Fruit fly (Drosophila melanogaster) whole organism, embryonic: ENCODE results near the gene COX7AL.
A peak's percentile ranks its signal among the peaks of the same experiment; 100 is the strongest.

Experiments used
- Awh ChIP-seq: fragments of 200-800 bp; sonication (Bioruptor generic); IDR thresholded peaks from 2 replicates; pipeline ENCODE4, ENCODE4 v1.3.6; 2022; ENCODE audit warnings: missing biosample characterization, missing genetic modification characterization
- Bteb2 ChIP-seq: fragments of 200-800 bp; sonication (Bioruptor generic); optimal IDR thresholded peaks from 2 replicates; lab custom pipeline; 2016; ENCODE audit warnings: missing biosample characterization, missing genetic modification characterization
- CG10543 ChIP-seq: fragments of 200-800 bp; sonication (Bioruptor generic); optimal IDR thresholded peaks from 3 replicates; lab custom pipeline; 2017; ENCODE audit warnings: missing biosample characterization, mild to moderate bottlenecking, missing genetic modification characterization, moderate library complexity
- CG11398 ChIP-seq: fragments of 200-800 bp; sonication (Bioruptor generic); optimal IDR thresholded peaks from 2 replicates; lab custom pipeline; 2016; ENCODE audit warnings: missing biosample characterization, missing genetic modification characterization
- CG12299 ChIP-seq: fragments of 200-800 bp; sonication (Bioruptor generic); optimal IDR thresholded peaks from 2 replicates; lab custom pipeline; 2018; ENCODE audit warnings: missing biosample characterization, mild to moderate bottlenecking, missing genetic modification characterization
- CG12942 ChIP-seq: fragments of 200-800 bp; sonication (Bioruptor generic); optimal IDR thresholded peaks from 3 replicates; lab custom pipeline; 2016; ENCODE audit warnings: missing biosample characterization, missing genetic modification characterization
- CG13775 ChIP-seq: fragments of 200-800 bp; sonication (Bioruptor generic); optimal IDR thresholded peaks from 3 replicates; lab custom pipeline; 2017; ENCODE audit warnings: missing biosample characterization, mild to moderate bottlenecking, missing genetic modification characterization
- CG14710 ChIP-seq: fragments of 200-800 bp; sonication (Bioruptor generic); optimal IDR thresholded peaks from 3 replicates; lab custom pipeline; 2019; ENCODE audit warnings: missing biosample characterization, mild to moderate bottlenecking, missing genetic modification characterization, moderate library complexity
- CG16813 ChIP-seq: fragments of 200-800 bp; sonication (Bioruptor generic); IDR thresholded peaks from 3 replicates; pipeline ENCODE4 v1.3.6; 2022; ENCODE audit warnings: missing biosample characterization, missing genetic modification characterization; ENCODE audit not compliant: partially characterized antibody
- CG17359 ChIP-seq: fragments of 200-800 bp; sonication (Bioruptor generic); optimal IDR thresholded peaks from 3 replicates; lab custom pipeline; 2018; ENCODE audit warnings: missing biosample characterization, mild to moderate bottlenecking, missing genetic modification characterization, moderate library complexity
- CG18476 ChIP-seq: fragments of 200-800 bp; sonication (Bioruptor generic); optimal IDR thresholded peaks from 2 replicates; lab custom pipeline; 2016; ENCODE audit warnings: missing biosample characterization, mild to moderate bottlenecking, missing genetic modification characterization
- CG32772 ChIP-seq: fragments of 200-800 bp; sonication (Bioruptor generic); IDR thresholded peaks from 2 replicates; pipeline ENCODE4 v1.3.6; 2022; ENCODE audit warnings: missing biosample characterization, missing genetic modification characterization
- CG34224 ChIP-seq: fragments of 200-800 bp; sonication (Bioruptor generic); IDR thresholded peaks from 3 replicates; pipeline ENCODE4 v1.3.6; 2022; ENCODE audit warnings: missing biosample characterization, missing genetic modification characterization; ENCODE audit not compliant: partially characterized antibody
- CG34376 ChIP-seq: fragments of 200-800 bp; sonication (Bioruptor generic); optimal IDR thresholded peaks from 2 replicates; lab custom pipeline; 2018; ENCODE audit warnings: missing biosample characterization, mild to moderate bottlenecking, missing genetic modification characterization
- CG42726 ChIP-seq: fragments of 200-800 bp; sonication (Bioruptor generic); IDR thresholded peaks from 2 replicates; pipeline ENCODE4 v1.3.6; 2022; ENCODE audit warnings: missing biosample characterization, missing genetic modification characterization; ENCODE audit not compliant: partially characterized antibody
- CG4424 ChIP-seq: fragments of 200-800 bp; sonication (Bioruptor generic); optimal IDR thresholded peaks from 3 replicates; lab custom pipeline; 2016; ENCODE audit warnings: missing biosample characterization, missing genetic modification characterization
- CG4854 ChIP-seq: fragments of 200-800 bp; sonication (Bioruptor generic); optimal IDR thresholded peaks from 2 replicates; lab custom pipeline; 2016; ENCODE audit warnings: missing biosample characterization, missing genetic modification characterization, inconsistent platforms
- CG9817 ChIP-seq: fragments of 200-800 bp; sonication (Bioruptor generic); optimal IDR thresholded peaks from 2 replicates; lab custom pipeline; 2018; ENCODE audit warnings: missing biosample characterization, mild to moderate bottlenecking, missing genetic modification characterization, moderate library complexity
- CTCF ChIP-seq: fragments of 200-800 bp; sonication (Bioruptor generic); optimal IDR thresholded peaks from 2 replicates; lab custom pipeline; 2017; ENCODE audit warnings: missing biosample characterization, mild to moderate bottlenecking, missing genetic modification characterization, moderate library complexity
- Camta ChIP-seq: fragments of 200-800 bp; sonication (Bioruptor generic); optimal IDR thresholded peaks from 2 replicates; lab custom pipeline; 2016; ENCODE audit warnings: missing biosample characterization, missing genetic modification characterization
- Deaf1 ChIP-seq: fragments of 200-800 bp; optimal IDR thresholded peaks from 3 replicates; lab custom pipeline; 2019; ENCODE audit warnings: missing biosample characterization, mild to moderate bottlenecking, missing genetic modification characterization, moderate library complexity
- Dp ChIP-seq: fragments of 200-800 bp; sonication (Bioruptor generic); optimal IDR thresholded peaks from 2 replicates; lab custom pipeline; 2018; ENCODE audit warnings: missing biosample characterization, mild to moderate bottlenecking, missing genetic modification characterization, moderate library complexity
- Gsc ChIP-seq: fragments of 200-800 bp; sonication (Bioruptor generic); IDR thresholded peaks from 2 replicates; pipeline ENCODE4 v1.3.6; 2022; ENCODE audit warnings: missing biosample characterization, missing genetic modification characterization
- H2.0 ChIP-seq: fragments of 200-800 bp; sonication (Bioruptor generic); IDR thresholded peaks from 2 replicates; pipeline ENCODE4 v1.3.6; 2022; ENCODE audit warnings: missing biosample characterization, missing genetic modification characterization
- HLH3B ChIP-seq: fragments of 200-800 bp; sonication (Bioruptor generic); IDR thresholded peaks from 2 replicates; pipeline ENCODE4 v1.3.6; 2022; ENCODE audit warnings: missing biosample characterization, missing genetic modification characterization
- HmgD ChIP-seq: fragments of 200-800 bp; sonication (Bioruptor generic); optimal IDR thresholded peaks from 3 replicates; lab custom pipeline; 2016; ENCODE audit warnings: missing biosample characterization, missing genetic modification characterization
- Hr78 ChIP-seq, 2 experiments: fragments of 200-800 bp in 1 of 2; fragments of >200 bp in 1 of 2; sonication (Bioruptor generic) in 1 of 2; optimal IDR thresholded peaks; 2 replicates each; lab custom pipeline; 2017 to 2019; ENCODE audit warnings: missing biosample characterization in 2 of 2, missing genetic modification characterization in 2 of 2, mild to moderate bottlenecking in 1 of 2, moderate library complexity in 1 of 2
- Lpt ChIP-seq: fragments of >200 bp; optimal IDR thresholded peaks from 2 replicates; lab custom pipeline; 2018; ENCODE audit warnings: missing biosample characterization, missing genetic modification characterization
- MBD-R2 ChIP-seq: fragments of 200-800 bp; sonication (Bioruptor generic); IDR thresholded peaks from 2 replicates; pipeline ENCODE4 v1.3.6; 2022; ENCODE audit warnings: missing biosample characterization, missing genetic modification characterization
- Nf-YB ChIP-seq: fragments of 200-800 bp; sonication (Bioruptor generic); optimal IDR thresholded peaks from 3 replicates; lab custom pipeline; 2019; ENCODE audit warnings: missing biosample characterization, mild to moderate bottlenecking, missing genetic modification characterization, moderate library complexity
- Nf-YC ChIP-seq: fragments of 200-800 bp; optimal IDR thresholded peaks from 3 replicates; lab custom pipeline; 2019; ENCODE audit warnings: missing biosample characterization, mild to moderate bottlenecking, missing genetic modification characterization, moderate library complexity
- Six4 ChIP-seq: fragments of 200-800 bp; sonication (Bioruptor generic); optimal IDR thresholded peaks from 2 replicates; lab custom pipeline; 2016; ENCODE audit warnings: missing biosample characterization, missing genetic modification characterization
- Sox102F ChIP-seq: fragments of 200-800 bp; sonication (Bioruptor generic); optimal IDR thresholded peaks from 2 replicates; lab custom pipeline; 2018; ENCODE audit warnings: missing biosample characterization, mild to moderate bottlenecking, missing genetic modification characterization, moderate library complexity
- Tbp ChIP-seq: fragments of >200 bp; optimal IDR thresholded peaks from 2 replicates; lab custom pipeline; 2018; ENCODE audit warnings: missing biosample characterization, missing genetic modification characterization
- bowl ChIP-seq: fragments of 200-800 bp; sonication (Bioruptor generic); IDR thresholded peaks from 2 replicates; pipeline ENCODE4 v1.3.6; 2022; ENCODE audit warnings: missing biosample characterization, missing genetic modification characterization
- gfzf ChIP-seq: fragments of 200-800 bp; sonication (Bioruptor generic); optimal IDR thresholded peaks from 2 replicates; lab custom pipeline; 2016; ENCODE audit warnings: missing biosample characterization, mild to moderate bottlenecking, missing genetic modification characterization, moderate library complexity
- grau ChIP-seq: fragments of 200-800 bp; optimal IDR thresholded peaks from 3 replicates; lab custom pipeline; 2019; ENCODE audit warnings: missing biosample characterization, mild to moderate bottlenecking, missing genetic modification characterization, moderate library complexity
- grn ChIP-seq: fragments of 200-800 bp; sonication (Bioruptor generic); optimal IDR thresholded peaks from 3 replicates; lab custom pipeline; 2017; ENCODE audit warnings: missing biosample characterization, missing genetic modification characterization
- hb ChIP-seq: fragments of 200-800 bp; sonication (Bioruptor generic); IDR thresholded peaks from 3 replicates; pipeline ENCODE4 v1.3.6; 2022; ENCODE audit warnings: missing biosample characterization, missing genetic modification characterization; ENCODE audit not compliant: partially characterized antibody
- her ChIP-seq: fragments of 200-800 bp; sonication (Bioruptor generic); optimal IDR thresholded peaks from 2 replicates; lab custom pipeline; 2016; ENCODE audit warnings: missing biosample characterization, missing genetic modification characterization
- kay ChIP-seq: fragments of 200-800 bp; sonication (Bioruptor generic); optimal IDR thresholded peaks from 2 replicates; lab custom pipeline; 2016; ENCODE audit warnings: missing biosample characterization, missing genetic modification characterization
- klu ChIP-seq: fragments of 200-800 bp; sonication (Bioruptor generic); IDR thresholded peaks from 2 replicates; pipeline ENCODE4 v1.3.6; 2022; ENCODE audit warnings: missing biosample characterization, missing genetic modification characterization
- lab ChIP-seq: fragments of 200-800 bp; sonication (Bioruptor generic); optimal IDR thresholded peaks from 3 replicates; lab custom pipeline; 2017; ENCODE audit warnings: missing biosample characterization, missing genetic modification characterization, mild to moderate bottlenecking, moderate library complexity, missing genetic modification reagents
- maf-S ChIP-seq: fragments of 200-800 bp; sonication (Bioruptor generic); optimal IDR thresholded peaks from 2 replicates; lab custom pipeline; 2016; ENCODE audit warnings: missing biosample characterization, missing genetic modification characterization
- pho ChIP-seq: fragments of 200-800 bp; sonication (Bioruptor generic); optimal IDR thresholded peaks from 2 replicates; lab custom pipeline; 2016; ENCODE audit warnings: missing biosample characterization, missing genetic modification characterization
- pros ChIP-seq: fragments of 200-800 bp; sonication (Bioruptor generic); optimal IDR thresholded peaks from 3 replicates; lab custom pipeline; 2019; ENCODE audit warnings: missing biosample characterization, mild to moderate bottlenecking, missing genetic modification characterization, moderate library complexity
- psq ChIP-seq: fragments of 200-800 bp; sonication (Bioruptor generic); optimal IDR thresholded peaks from 2 replicates; lab custom pipeline; 2017; ENCODE audit warnings: missing biosample characterization, missing genetic modification characterization
- ro ChIP-seq: fragments of 200-800 bp; sonication (Bioruptor generic); IDR thresholded peaks from 2 replicates; pipeline ENCODE4 v1.3.6; 2022; ENCODE audit warnings: missing biosample characterization, missing genetic modification characterization
- sima ChIP-seq: fragments of 200-800 bp; sonication (Bioruptor generic); optimal IDR thresholded peaks from 2 replicates; lab custom pipeline; 2016; ENCODE audit warnings: missing biosample characterization, missing genetic modification characterization
- tll ChIP-seq, 2 experiments: fragments of 200-800 bp in 1 of 2; fragments of >200 bp in 1 of 2; sonication (Bioruptor generic) in 1 of 2; optimal IDR thresholded peaks; 2 replicates each; lab custom pipeline; 2017 to 2019; ENCODE audit warnings: missing biosample characterization in 2 of 2, missing genetic modification characterization in 2 of 2, mild to moderate bottlenecking in 1 of 2, moderate library complexity in 1 of 2
- trem ChIP-seq: fragments of 200-800 bp; optimal IDR thresholded peaks from 3 replicates; lab custom pipeline; 2019; ENCODE audit warnings: missing biosample characterization, mild to moderate bottlenecking, missing genetic modification characterization, moderate library complexity
- vfl ChIP-seq: fragments of 200-800 bp; sonication (Bioruptor generic); optimal IDR thresholded peaks from 2 replicates; lab custom pipeline; 2016; ENCODE audit warnings: missing biosample characterization, missing genetic modification characterization

The COX7AL gene

dm6 chr3R:8313038-8313437 is 30.4 kb upstream of the COX7AL start, which contains the start of gene CG7483 (continued):
- peak; percentile 34 for TF ChIP-seq Nf-YC (tag; lab: Kevin White, UChicago)
- 0 out of 2 replicates have a peak, but pooled peaks have one; percentile 39 for TF ChIP-seq CG42726 (GFP tag; lab: Robert Waterston, UW)
- no peak for TF ChIP-seq bowl (GFP tag; lab: Robert Waterston, UW)
- peak; percentile 96 for TF ChIP-seq Dp
- no peak for TF ChIP-seq klu (GFP tag; lab: Robert Waterston, UW)
- no peak for TF ChIP-seq pros (GFP tag; lab: Kevin White, UChicago)
- no peak for TF ChIP-seq Camta (GFP tag; lab: Kevin White, UChicago)
- TF ChIP-seq grau (tag; lab: Kevin White, UChicago), result peak; percentile 0
- no peak for TF ChIP-seq HmgD (GFP tag; lab: Kevin White, UChicago)
- TF ChIP-seq ro (GFP tag; lab: Robert Waterston, UW), result no peak
- TF ChIP-seq CG13775 (GFP tag; lab: Kevin White, UChicago), result no peak
- TF ChIP-seq sima (GFP tag; lab: Kevin White, UChicago), result no peak
- TF ChIP-seq CG4854, result no peak
- TF ChIP-seq CG14710 (tag; lab: Kevin White, UChicago), result peak; percentile 55
- TF ChIP-seq Awh (GFP tag; lab: Robert Waterston, UW), result no peak
- TF ChIP-seq CG10543 (GFP tag; lab: Kevin White, UChicago), result no peak
- TF ChIP-seq lab, result no peak
- no peak for TF ChIP-seq CG9817 (tag; lab: Kevin White, UChicago)
- no peak for TF ChIP-seq CG17359 (tag; lab: Kevin White, UChicago)
- TF ChIP-seq CG18476, result no peak
- no peak for TF ChIP-seq kay
- no peak for TF ChIP-seq psq
- TF ChIP-seq CG16813 (GFP tag; lab: Robert Waterston, UW), result peak; percentile 79
- peak; percentile 58 for TF ChIP-seq trem (tag; lab: Kevin White, UChicago)
- peak; percentile 62 for TF ChIP-seq MBD-R2 (GFP tag; lab: Robert Waterston, UW)
- peak in 1 of 2 experiments; percentile 18 for TF ChIP-seq tll (GFP tag; optimal IDR thresholded peaks at IDR 0.05; lab: Kevin White, UChicago)
- TF ChIP-seq CG34224 (GFP tag; lab: Robert Waterston, UW), result peak; percentile 94
- TF ChIP-seq Bteb2 (GFP tag; lab: Kevin White, UChicago), result no peak
- no peak for TF ChIP-seq CG12942 (GFP tag; lab: Kevin White, UChicago)
- no peak for TF ChIP-seq Six4 (GFP tag; lab: Kevin White, UChicago)
- TF ChIP-seq H2.0 (GFP tag; lab: Robert Waterston, UW), result no peak
- no peak for TF ChIP-seq Tbp
- no peak for TF ChIP-seq Deaf1 (tag; lab: Kevin White, UChicago)
- no peak for TF ChIP-seq pho (GFP tag; lab: Kevin White, UChicago)
- TF ChIP-seq CG32772, result no peak
- no peak for TF ChIP-seq HLH3B
- TF ChIP-seq CTCF, result no peak
- TF ChIP-seq Gsc (GFP tag; lab: Robert Waterston, UW), result no peak
- TF ChIP-seq Sox102F (GFP tag; lab: Kevin White, UChicago), result no peak
- TF ChIP-seq vfl (GFP tag; lab: Kevin White, UChicago), result no peak
- TF ChIP-seq gfzf (GFP tag; lab: Kevin White, UChicago), result peak; percentile 30
- TF ChIP-seq hb (GFP tag; lab: Robert Waterston, UW), result peak; percentile 61; the same call in 1 of the 3 replicates
- TF ChIP-seq Hr78 (GFP tag; optimal IDR thresholded peaks at IDR 0.05; lab: Kevin White, UChicago), result no peak
- TF ChIP-seq CG11398 (GFP tag; lab: Kevin White, UChicago), result no peak
- no peak for TF ChIP-seq CG12299 (tag; lab: Kevin White, UChicago)
- no peak for TF ChIP-seq Nf-YB
- no peak for TF ChIP-seq her (GFP tag; lab: Kevin White, UChicago)
- no peak for TF ChIP-seq grn (GFP tag; lab: Kevin White, UChicago)
- TF ChIP-seq Lpt, result no peak
- TF ChIP-seq maf-S (GFP tag; lab: Kevin White, UChicago), result no peak
- TF ChIP-seq CG4424, result no peak
- TF ChIP-seq CG34376 (GFP tag; lab: Kevin White, UChicago), result no peak
